Fruit fly (Drosophila melanogaster): Measurements from ENCODE around the gene CG13310.

DNA sequence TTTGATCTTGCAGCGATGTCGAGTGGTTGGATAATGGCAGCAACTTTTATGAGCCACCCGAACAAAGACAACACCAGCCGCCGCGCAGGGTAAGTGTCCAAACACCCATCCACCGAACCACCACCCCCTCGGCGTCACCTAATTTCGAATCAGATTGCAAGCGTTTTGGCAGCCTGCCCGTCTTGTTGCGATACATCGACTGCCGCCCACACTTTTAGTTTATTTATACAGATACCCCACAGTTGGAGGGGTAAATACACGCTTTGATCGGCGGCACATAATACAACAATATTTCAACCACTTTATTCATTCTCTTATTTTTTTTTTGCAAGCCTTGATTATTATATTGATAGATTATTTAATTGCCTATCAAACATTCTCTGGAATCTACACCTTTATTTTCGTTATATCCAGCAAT is 37.3 kb downstream of the CG13310 start:
- TF ChIP-seq psq (optimal IDR thresholded peaks at IDR 0.05) (no peak), h (optimal IDR thresholded peaks at IDR 0.05) (no peak), insv (optimal IDR thresholded peaks at IDR 0.05) (no peak), Myc (optimal IDR thresholded peaks at IDR 0.05) (no peak), Sin3A (optimal IDR thresholded peaks at IDR 0.05) (no peak), ttk (optimal IDR thresholded peaks at IDR 0.05) (no peak)

Measured in Kc167 (cell line).